Fruit fly (Drosophila melanogaster): Measurements from ENCODE around the gene Itpr.

Itpr gene

DNA sequence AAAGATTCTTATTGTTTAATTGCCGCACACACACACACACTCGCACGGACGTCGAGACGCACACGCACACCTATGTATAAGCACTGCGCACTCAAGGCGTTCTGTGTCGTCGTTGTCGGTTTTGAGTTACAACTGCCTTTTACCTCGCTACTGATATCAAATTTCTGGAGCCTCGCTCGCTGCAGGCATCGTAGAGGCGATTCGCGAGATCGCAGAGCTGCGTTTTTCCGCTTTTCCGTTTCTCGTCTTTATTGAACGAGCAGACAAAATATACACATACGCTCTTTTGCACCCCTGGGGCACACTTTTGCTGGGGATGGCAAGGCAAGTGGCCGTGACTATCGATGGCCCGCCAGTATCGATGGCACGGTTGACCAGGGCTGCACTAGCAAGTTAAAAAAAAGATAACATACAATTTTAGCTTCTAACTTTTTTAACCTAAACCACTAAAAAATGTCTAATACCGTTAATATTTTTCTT, 30.6 kb downstream of the Itpr start, which contains the start of gene CG2519:
CG2519 (minus strand) TSS at position 312 of the 480 bp plus-strand sequence.
- TF ChIP-seq CG17806 (tag; optimal IDR thresholded peaks at IDR 0.05): no peak
- no peak for TF ChIP-seq EcR (GFP tag; optimal IDR thresholded peaks at IDR 0.05)
- TF ChIP-seq CG12605 (GFP tag; IDR thresholded peaks at IDR 0.05): peak; percentile 42; the same call in 1 of the 2 replicates
- TF ChIP-seq rn (GFP tag; IDR thresholded peaks at IDR 0.05): 0 out of 2 replicates have a peak, but pooled peaks have one; percentile 29
- TF ChIP-seq CG4496 (GFP tag; IDR thresholded peaks at IDR 0.05): peak; percentile 48; the same call in 2 of the 3 replicates

DNA sequence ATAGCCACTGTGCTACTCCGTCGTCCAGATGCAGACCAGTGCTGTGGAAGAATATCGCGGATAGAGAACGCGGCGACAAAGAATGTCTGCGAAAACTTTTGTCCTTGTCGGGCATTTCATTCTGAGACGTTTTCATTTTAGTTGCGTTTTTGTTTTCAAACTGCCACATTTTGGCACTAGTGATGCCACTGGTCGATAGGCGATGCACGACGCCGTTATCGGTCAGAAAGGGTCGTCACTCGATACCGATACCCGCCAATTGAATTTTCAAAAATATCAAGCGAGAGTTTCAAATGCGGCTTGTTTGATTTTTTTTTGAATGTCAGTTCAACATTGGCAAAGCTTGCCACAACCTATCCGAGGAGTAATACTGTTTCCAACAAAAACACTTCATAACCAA, 33.5 kb downstream of the Itpr start:
- no peak for TF ChIP-seq Pif1B (GFP tag; optimal IDR thresholded peaks at IDR 0.05)
- no peak for TF ChIP-seq rn (GFP tag; IDR thresholded peaks at IDR 0.05)
- no peak for TF ChIP-seq fd96Ca (GFP tag; IDR thresholded peaks at IDR 0.05)
- TF ChIP-seq D1 (tag; optimal IDR thresholded peaks at IDR 0.05): no peak
- TF ChIP-seq EcR (GFP tag; optimal IDR thresholded peaks at IDR 0.05): no peak
- TF ChIP-seq CG12605 (GFP tag; IDR thresholded peaks at IDR 0.05): no peak
- TF ChIP-seq CG14655 (GFP tag; optimal IDR thresholded peaks at IDR 0.05): no peak
- no peak for TF ChIP-seq CG10348 (GFP tag; IDR thresholded peaks at IDR 0.05)
- no peak for TF ChIP-seq CG13204 (GFP tag; optimal IDR thresholded peaks at IDR 0.05)
- TF ChIP-seq CG9948 (tag; optimal IDR thresholded peaks at IDR 0.05): no peak
- TF ChIP-seq Snoo (tag; optimal IDR thresholded peaks at IDR 0.05): no peak

dm6 chr3R:5551068-5551467, 34.2 kb downstream of the Itpr start, which contains the start of gene mia:
mia (minus strand) TSS chr3R:5551168.
- no peak for TF ChIP-seq CG9948 (tag; optimal IDR thresholded peaks at IDR 0.05)
- TF ChIP-seq CG32121 (GFP tag; IDR thresholded peaks at IDR 0.05): no peak
- no peak for TF ChIP-seq CG34367 (tag; optimal IDR thresholded peaks at IDR 0.05)
- no peak for TF ChIP-seq CG13204 (GFP tag; optimal IDR thresholded peaks at IDR 0.05)
- TF ChIP-seq Snoo (tag; optimal IDR thresholded peaks at IDR 0.05): no peak
- no peak for TF ChIP-seq rn (GFP tag; IDR thresholded peaks at IDR 0.05)
- no peak for TF ChIP-seq CG14655 (GFP tag; optimal IDR thresholded peaks at IDR 0.05)
- no peak for TF ChIP-seq gl (tag; optimal IDR thresholded peaks at IDR 0.05)
- no peak for TF ChIP-seq Pif1A (GFP tag; optimal IDR thresholded peaks at IDR 0.05)
- no peak for TF ChIP-seq CG8159 (tag; optimal IDR thresholded peaks at IDR 0.05)
- no peak for TF ChIP-seq CG17806 (tag; optimal IDR thresholded peaks at IDR 0.05)
- TF ChIP-seq CG8301 (tag; optimal IDR thresholded peaks at IDR 0.05): no peak
- no peak for TF ChIP-seq Pif1B (GFP tag; optimal IDR thresholded peaks at IDR 0.05)
- TF ChIP-seq D1 (tag; optimal IDR thresholded peaks at IDR 0.05): no peak
- TF ChIP-seq fd96Ca (GFP tag; IDR thresholded peaks at IDR 0.05): no peak
- no peak for TF ChIP-seq CG12605 (GFP tag; IDR thresholded peaks at IDR 0.05)
- TF ChIP-seq CG4496 (GFP tag; IDR thresholded peaks at IDR 0.05): no peak

DNA sequence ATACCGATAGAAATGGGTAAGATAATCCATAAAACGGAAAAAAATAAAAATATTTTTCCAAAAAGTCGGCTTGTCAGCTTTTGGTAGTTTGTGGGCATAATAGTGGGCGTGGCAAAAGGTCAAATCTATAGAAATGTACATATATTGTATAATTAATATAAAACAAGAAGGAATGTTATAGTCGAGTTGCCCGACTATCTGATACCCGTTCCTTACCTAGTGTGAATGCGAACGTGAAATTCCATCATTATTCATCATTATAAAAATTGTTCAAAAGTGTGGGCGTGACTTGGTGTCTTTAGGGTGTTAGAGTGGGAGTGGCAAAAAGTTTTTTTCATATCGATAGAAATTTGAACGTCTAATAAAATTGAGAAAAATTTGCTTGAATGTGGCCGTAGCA, 34.7 kb downstream of the Itpr start:
- no peak for TF ChIP-seq CG10348 (GFP tag; IDR thresholded peaks at IDR 0.05)
- no peak for TF ChIP-seq CG32121 (GFP tag; IDR thresholded peaks at IDR 0.05)
- TF ChIP-seq gl (tag; optimal IDR thresholded peaks at IDR 0.05): no peak
- TF ChIP-seq EcR (GFP tag; optimal IDR thresholded peaks at IDR 0.05): no peak
- TF ChIP-seq CG9948 (tag; optimal IDR thresholded peaks at IDR 0.05): no peak
- no peak for TF ChIP-seq rn (GFP tag; IDR thresholded peaks at IDR 0.05)
- TF ChIP-seq Pif1B (GFP tag; optimal IDR thresholded peaks at IDR 0.05): no peak
- no peak for TF ChIP-seq CG15710 (tag; optimal IDR thresholded peaks at IDR 0.05)
- no peak for TF ChIP-seq CG8301 (tag; optimal IDR thresholded peaks at IDR 0.05)

DNA sequence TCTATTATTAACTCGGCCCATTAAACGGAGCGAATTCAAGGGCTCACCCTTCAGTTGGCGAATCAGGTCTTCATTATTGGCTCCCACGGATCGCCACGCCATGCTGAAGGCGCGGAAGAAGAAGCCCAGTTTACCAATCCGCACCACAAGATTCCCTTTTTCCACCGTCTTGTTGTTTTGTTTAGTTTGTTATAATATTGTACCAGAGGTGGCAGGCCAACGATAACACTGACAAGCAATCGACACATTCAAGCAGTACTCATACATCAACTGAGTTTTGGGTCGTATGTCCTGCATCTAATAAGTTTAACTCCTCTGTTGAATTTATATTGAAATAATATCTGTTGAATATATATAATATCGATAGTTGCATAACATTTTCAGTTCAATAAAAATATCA, 37.2 kb downstream of the Itpr start, which contains the start of gene Pcmt:
Pcmt (minus strand) TSS at position 235 of the 400 bp plus-strand sequence.
- TF ChIP-seq EcR (GFP tag; optimal IDR thresholded peaks at IDR 0.05) (no peak), fd96Ca (GFP tag; IDR thresholded peaks at IDR 0.05) (no peak)

dm6 chr3R:5554852-5555251, 37.9 kb downstream of the Itpr start, which contains the start of gene Snm1:
Snm1 (plus strand) TSS chr3R:5555084.
- TF ChIP-seq CG4496 (GFP tag; IDR thresholded peaks at IDR 0.05) (0 out of 3 replicates have a peak, but pooled peaks have one; percentile 21), EcR (GFP tag; optimal IDR thresholded peaks at IDR 0.05) (no peak)

DNA sequence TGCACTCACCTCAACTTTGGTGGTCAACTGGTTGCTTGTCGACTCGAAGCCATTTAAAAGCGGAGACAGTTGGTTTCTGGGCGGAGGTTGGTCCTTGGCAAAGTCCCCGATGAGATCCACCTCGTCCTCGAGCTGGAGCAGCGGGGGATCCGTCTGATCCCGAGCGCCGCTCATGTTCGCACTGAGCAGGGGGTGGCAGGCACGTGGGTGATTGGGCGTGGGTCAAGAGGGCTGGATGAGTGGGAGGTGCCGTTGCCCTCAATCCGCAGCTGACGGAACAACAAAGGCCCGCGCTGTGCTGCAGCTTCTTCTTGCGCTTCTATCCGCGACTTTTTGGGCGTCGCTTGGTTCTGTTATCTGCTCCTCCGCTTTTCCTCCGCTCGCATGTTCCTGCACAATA, 46.0 kb downstream of the Itpr start:
- TF ChIP-seq rn (GFP tag; IDR thresholded peaks at IDR 0.05) (no peak), CG15710 (tag; optimal IDR thresholded peaks at IDR 0.05) (no peak), Pif1B (GFP tag; optimal IDR thresholded peaks at IDR 0.05) (no peak), CG17806 (tag; optimal IDR thresholded peaks at IDR 0.05) (no peak), gl (tag; optimal IDR thresholded peaks at IDR 0.05) (no peak), Ets98B (GFP tag; IDR thresholded peaks at IDR 0.05) (no peak), CG12605 (GFP tag; IDR thresholded peaks at IDR 0.05) (no peak), CG32121 (GFP tag; IDR thresholded peaks at IDR 0.05) (no peak)

- TF ChIP-seq gl (tag; optimal IDR thresholded peaks at IDR 0.05): no peak
Measured at dm6 chr3R:5563420-5563819, 46.5 kb downstream of the Itpr start, which contains the start of gene Pi4KIIalpha. Pi4KIIalpha (minus strand) TSS chr3R:5563652.
